Comparison of ENCODE assay signal across 3 worm cellular contexts in genomic region chrV:12637764-12638502, ce11.
TF ChIP-seq lines count a peak whose summit lies in the region.

No protein-coding gene starts in this region.

TF ChIP-seq in whole organism, L1 larva, 84 proteins besides CTCF, POLR2A, EP300 and RAD21 (continued from another document and continues in another):
- TF ChIP-seq pqm-1 (tag; optimal IDR thresholded peaks at IDR 0.05; lab: Kevin White, UChicago): peak; percentile 46
- TF ChIP-seq ceh-88 (GFP tag; IDR thresholded peaks at IDR 0.05; lab: Robert Waterston, UW): no peak
- no peak for TF ChIP-seq nhr-47 (tag; optimal IDR thresholded peaks at IDR 0.05; lab: Kevin White, UChicago)
- no peak for TF ChIP-seq zip-4 (GFP tag; optimal IDR thresholded peaks at IDR 0.05; lab: Kevin White, UChicago)
- TF ChIP-seq dpl-1 (GFP tag; optimal IDR thresholded peaks at IDR 0.05; lab: Kevin White, UChicago): no peak
- TF ChIP-seq zag-1 (tag; optimal IDR thresholded peaks at IDR 0.05; lab: Kevin White, UChicago): no peak
- no peak for TF ChIP-seq sup-37 (GFP tag; optimal IDR thresholded peaks at IDR 0.05; lab: Kevin White, UChicago)
- TF ChIP-seq unc-62 (GFP tag; optimal IDR thresholded peaks at IDR 0.05; lab: Kevin White, UChicago): no peak
- no peak for TF ChIP-seq mep-1 (tag; optimal IDR thresholded peaks at IDR 0.05; lab: Kevin White, UChicago)
- TF ChIP-seq fkh-4 (tag; optimal IDR thresholded peaks at IDR 0.05; lab: Kevin White, UChicago; ENCODE audit: borderline replicate concordance): no peak
- no peak for TF ChIP-seq alr-1 (tag; optimal IDR thresholded peaks at IDR 0.05; lab: Kevin White, UChicago; ENCODE audit: borderline replicate concordance)
- TF ChIP-seq blmp-1 (tag; optimal IDR thresholded peaks at IDR 0.05; lab: Kevin White, UChicago): peak; percentile 14
- TF ChIP-seq F16B12.6 (tag; optimal IDR thresholded peaks at IDR 0.05; lab: Kevin White, UChicago): no peak
- TF ChIP-seq pax-3 (tag; optimal IDR thresholded peaks at IDR 0.05; lab: Kevin White, UChicago): no peak
- no peak for TF ChIP-seq hlh-4 (tag; optimal IDR thresholded peaks at IDR 0.05; lab: Kevin White, UChicago)
- TF ChIP-seq ztf-11 (tag; optimal IDR thresholded peaks at IDR 0.05; lab: Kevin White, UChicago): no peak
- peak; percentile 3 for TF ChIP-seq lin-14 (GFP tag; optimal IDR thresholded peaks at IDR 0.05; lab: Kevin White, UChicago)
- TF ChIP-seq efl-1 (optimal IDR thresholded peaks at IDR 0.05; lab: Kevin White, UChicago): no peak
- TF ChIP-seq efl-1 (GFP tag; optimal IDR thresholded peaks at IDR 0.05 in 1 of 2; lab: Kevin White, UChicago): peak in 1 of 2 experiments; percentile 31
- TF ChIP-seq elt-2 (tag; optimal IDR thresholded peaks at IDR 0.05; lab: Kevin White, UChicago): peak; percentile 86
- no peak for TF ChIP-seq nhr-28 (tag; optimal IDR thresholded peaks at IDR 0.05; lab: Kevin White, UChicago)
- TF ChIP-seq efl-3 (GFP tag; optimal IDR thresholded peaks at IDR 0.05; lab: Kevin White, UChicago): no peak
- no peak for TF ChIP-seq nhr-76 (tag; optimal IDR thresholded peaks at IDR 0.05; lab: Kevin White, UChicago)
- no peak for TF ChIP-seq fos-1 (tag; optimal IDR thresholded peaks at IDR 0.05; lab: Kevin White, UChicago)
- peak; percentile 30 for TF ChIP-seq nhr-90 (tag; optimal IDR thresholded peaks at IDR 0.05; lab: Kevin White, UChicago; ENCODE audit: poor library complexity)
- no peak for TF ChIP-seq unc-30 (tag; optimal IDR thresholded peaks at IDR 0.05; lab: Kevin White, UChicago)
- TF ChIP-seq ceh-63 (GFP tag; optimal IDR thresholded peaks at IDR 0.05; lab: Kevin White, UChicago): no peak
- no peak for TF ChIP-seq hpl-2 (GFP tag; optimal IDR thresholded peaks at IDR 0.05; lab: Kevin White, UChicago)
- no peak for TF ChIP-seq ceh-82 (tag; optimal IDR thresholded peaks at IDR 0.05; lab: Kevin White, UChicago)
- TF ChIP-seq lin-15B (tag; optimal IDR thresholded peaks at IDR 0.05; lab: Kevin White, UChicago): no peak
- peak; percentile 19 for TF ChIP-seq rnt-1 (tag; optimal IDR thresholded peaks at IDR 0.05; lab: Kevin White, UChicago)
- TF ChIP-seq snu-23 (GFP tag; optimal IDR thresholded peaks at IDR 0.05; lab: Kevin White, UChicago): no peak
- TF ChIP-seq aha-1 (tag; optimal IDR thresholded peaks at IDR 0.05; lab: Kevin White, UChicago): no peak
- no peak for TF ChIP-seq jun-1 (tag; optimal IDR thresholded peaks at IDR 0.05; lab: Kevin White, UChicago)
- TF ChIP-seq Y116A8C.19 (tag; optimal IDR thresholded peaks at IDR 0.05; lab: Kevin White, UChicago; ENCODE audit: borderline replicate concordance): no peak
- TF ChIP-seq pag-3 (tag; optimal IDR thresholded peaks at IDR 0.05; lab: Kevin White, UChicago; ENCODE audit: borderline replicate concordance, insufficient read depth): no peak
- no peak for TF ChIP-seq irx-1 (tag; optimal IDR thresholded peaks at IDR 0.05; lab: Kevin White, UChicago)
- TF ChIP-seq nhr-85 (tag; lab: Kevin White, UChicago): no peak
- peak; percentile 3 for TF ChIP-seq lin-13 (GFP tag; optimal IDR thresholded peaks at IDR 0.05; lab: Kevin White, UChicago)
- TF ChIP-seq unc-86 (tag; optimal IDR thresholded peaks at IDR 0.05; lab: Kevin White, UChicago): no peak
- no peak for TF ChIP-seq egl-13 (tag; optimal IDR thresholded peaks at IDR 0.05; lab: Kevin White, UChicago)
- no peak for TF ChIP-seq nhr-84 (tag; optimal IDR thresholded peaks at IDR 0.05; lab: Kevin White, UChicago)
- no peak for TF ChIP-seq snpc-4 (tag; optimal IDR thresholded peaks at IDR 0.05; lab: Kevin White, UChicago)
- no peak for TF ChIP-seq lir-3 (tag; optimal IDR thresholded peaks at IDR 0.05; lab: Kevin White, UChicago; ENCODE audit: poor library complexity)
- TF ChIP-seq C04F5.9 (tag; optimal IDR thresholded peaks at IDR 0.05; lab: Kevin White, UChicago): no peak

TF ChIP-seq in whole organism, L2 larva, 48 proteins besides CTCF, POLR2A, EP300 and RAD21 (continued from another document):
- TF ChIP-seq sma-9 (GFP tag; optimal IDR thresholded peaks at IDR 0.05; lab: Kevin White, UChicago): peak; percentile 67
- TF ChIP-seq sma-9 (tag; optimal IDR thresholded peaks at IDR 0.05; lab: Kevin White, UChicago): no peak
- TF ChIP-seq nhr-11 (tag; optimal IDR thresholded peaks at IDR 0.05; lab: Kevin White, UChicago): no peak
- no peak for TF ChIP-seq nhr-12 (tag; optimal IDR thresholded peaks at IDR 0.05; lab: Kevin White, UChicago)
- no peak for TF ChIP-seq elt-1 (tag; optimal IDR thresholded peaks at IDR 0.05; lab: Kevin White, UChicago)
- peak; percentile 1 for TF ChIP-seq sem-4 (tag; optimal IDR thresholded peaks at IDR 0.05; lab: Kevin White, UChicago)
- peak; percentile 42 for TF ChIP-seq crh-2 (tag; optimal IDR thresholded peaks at IDR 0.05; lab: Kevin White, UChicago)

TF ChIP-seq in whole organism, L4 larva, 104 proteins besides CTCF, POLR2A, EP300 and RAD21 (continued from another document):
- TF ChIP-seq pqm-1 (tag; optimal IDR thresholded peaks at IDR 0.05; lab: Kevin White, UChicago) (peak; percentile 83), nhr-237 (tag; optimal IDR thresholded peaks at IDR 0.05; lab: Kevin White, UChicago) (no peak), nhr-42 (GFP tag; IDR thresholded peaks at IDR 0.05; lab: Robert Waterston, UW) (no peak), ctbp-1 (GFP tag; IDR thresholded peaks at IDR 0.05; lab: Robert Waterston, UW) (no peak), php-3 (GFP tag; IDR thresholded peaks at IDR 0.05; lab: Robert Waterston, UW) (peak; percentile 56; the same call in 1 of the 2 replicates), hlh-11 (tag; optimal IDR thresholded peaks at IDR 0.05; lab: Kevin White, UChicago) (peak; percentile 74), F37D6.2 (tag; optimal IDR thresholded peaks at IDR 0.05; lab: Kevin White, UChicago) (no peak), nhr-6 (tag; optimal IDR thresholded peaks at IDR 0.05; lab: Kevin White, UChicago) (peak; percentile 71), dmd-6 (GFP tag; IDR thresholded peaks at IDR 0.05; lab: Robert Waterston, UW) (peak; percentile 50), ZK337.2 (GFP tag; IDR thresholded peaks at IDR 0.05; lab: Robert Waterston, UW) (no peak), aha-1 (tag; lab: Kevin White, UChicago) (peak; percentile 65), unc-62 (GFP tag; optimal IDR thresholded peaks at IDR 0.05 in 1 of 2; lab: Kevin White, UChicago) (peak in 1 of 2 experiments; percentile 7), unc-62 (tag; optimal IDR thresholded peaks at IDR 0.05; lab: Kevin White, UChicago) (no peak)
